Worm (Caenorhabditis elegans) whole organism, L4 larva: ENCODE measurements around the gene C03C10.2.

Source experiments
- F10B5.3 ChIP-seq: sonication (generic microtip); optimal IDR thresholded peaks from 2 replicates; lab custom pipeline; 2016; ENCODE audit warnings: mild to moderate bottlenecking, missing genetic modification characterization, missing compliant biosample characterization
- F26F4.8 ChIP-seq: fragments of 200-800 bp; sonication (Bioruptor generic); conservative IDR thresholded peaks from 2 replicates; pipeline ENCODE4 v1.3.6; 2022; ENCODE audit warnings: missing genetic modification characterization, missing compliant biosample characterization
- F37D6.2 ChIP-seq: sonication (generic microtip); optimal IDR thresholded peaks from 2 replicates; lab custom pipeline; 2016; ENCODE audit warnings: mild to moderate bottlenecking, missing genetic modification characterization, missing compliant biosample characterization
- F44E2.7 ChIP-seq: fragments of 200-800 bp; sonication (Bioruptor generic); IDR thresholded peaks from 2 replicates; pipeline ENCODE4 v2.1.2; 2022; ENCODE audit warnings: missing genetic modification characterization, missing compliant biosample characterization
- R02D3.7 ChIP-seq: fragments of 150-350 bp; sonication (generic microtip); optimal IDR thresholded peaks from 3 replicates; lab custom pipeline; 2014; ENCODE audit warnings: missing biosample characterization, missing genetic modification characterization
- T26A8.4 ChIP-seq: fragments of 200-800 bp; sonication (Bioruptor generic); IDR thresholded peaks from 2 replicates; pipeline ENCODE4 v1.3.6; 2022; ENCODE audit warnings: missing genetic modification characterization, missing compliant biosample characterization
- Y105C5A.15 ChIP-seq: fragments of 200-800 bp; sonication (Bioruptor generic); IDR thresholded peaks from 2 replicates; pipeline ENCODE4 v1.3.6; 2022; ENCODE audit warnings: missing genetic modification characterization, missing compliant biosample characterization
- Y48G9A.11 ChIP-seq: fragments of 200-800 bp; sonication (Bioruptor generic); IDR thresholded peaks from 2 replicates; pipeline ENCODE4 v1.3.6; 2022; ENCODE audit warnings: missing genetic modification reagents, missing genetic modification characterization, missing compliant biosample characterization
- Y5F2A.4 ChIP-seq: fragments of 200-800 bp; sonication (Bioruptor generic); optimal IDR thresholded peaks from 2 replicates; lab custom pipeline; 2018; ENCODE audit warnings: mild to moderate bottlenecking, missing genetic modification characterization, missing compliant biosample characterization
- aly-2 ChIP-seq: sonication (generic microtip); optimal IDR thresholded peaks from 2 replicates; lab custom pipeline; 2018; ENCODE audit warnings: missing biosample characterization, missing genetic modification characterization
- ama-1 ChIP-seq: fragments of 150-350 bp; optimal IDR thresholded peaks from 2 replicates; lab custom pipeline; 2014; ENCODE audit warnings: inconsistent platforms, mixed read lengths
- ceh-32 ChIP-seq: sonication (generic microtip); optimal IDR thresholded peaks from 2 replicates; lab custom pipeline; 2016; ENCODE audit warnings: mild to moderate bottlenecking, missing genetic modification characterization, missing compliant biosample characterization; ENCODE audit not compliant: poor library complexity
- ceh-62 ChIP-seq: sonication (generic microtip); optimal IDR thresholded peaks from 2 replicates; lab custom pipeline; 2017; ENCODE audit warnings: missing biosample characterization, missing genetic modification characterization
- ces-1 ChIP-seq: fragments of 150-350 bp; sonication (generic microtip); optimal IDR thresholded peaks from 4 replicates; lab custom pipeline; 2014; ENCODE audit warnings: missing biosample characterization, missing genetic modification reagents, missing genetic modification characterization
- daf-16 ChIP-seq, 3 experiments: sonication (generic microtip); optimal IDR thresholded peaks; 2 replicates each; lab custom pipeline; 2016 to 2017; ENCODE audit warnings: missing genetic modification characterization in 3 of 3, missing genetic modification reagents in 3 of 3, mild to moderate bottlenecking in 2 of 3, missing compliant biosample characterization in 2 of 3, missing biosample characterization in 1 of 3, moderate library complexity in 1 of 3
- daf-19 ChIP-seq: fragments of 200-800 bp; sonication (Bioruptor generic); conservative IDR thresholded peaks from 2 replicates; pipeline ENCODE4 v1.3.6; 2022; ENCODE audit warnings: missing genetic modification characterization, missing compliant biosample characterization
- egl-27 ChIP-seq: sonication (generic microtip); optimal IDR thresholded peaks from 3 replicates; lab custom pipeline; 2017; ENCODE audit warnings: missing biosample characterization, missing genetic modification reagents, missing genetic modification characterization
- fkh-10 ChIP-seq: fragments of 150-350 bp; optimal IDR thresholded peaks from 2 replicates; lab custom pipeline; 2014; ENCODE audit warnings: missing biosample characterization, missing genetic modification reagents, missing genetic modification characterization
- gei-8 ChIP-seq: fragments of 200-800 bp; sonication (Bioruptor generic); optimal IDR thresholded peaks from 2 replicates; lab custom pipeline; 2018; ENCODE audit warnings: mild to moderate bottlenecking, missing genetic modification characterization, missing compliant biosample characterization
- hif-1 ChIP-seq, 2 experiments: sonication (generic microtip); optimal IDR thresholded peaks; 2 replicates each; lab custom pipeline; 2016 to 2017; ENCODE audit warnings: missing compliant biosample characterization in 2 of 2, missing genetic modification characterization in 2 of 2, missing genetic modification reagents in 2 of 2, missing genotype in 2 of 2, mild to moderate bottlenecking in 1 of 2
- hlh-11 ChIP-seq: fragments of 200-800 bp; sonication (Bioruptor generic); optimal IDR thresholded peaks from 2 replicates; lab custom pipeline; 2018; ENCODE audit warnings: mild to moderate bottlenecking, missing genetic modification characterization, missing compliant biosample characterization
- hmg-1.1 ChIP-seq: fragments of 200-800 bp; sonication (Bioruptor generic); IDR thresholded peaks from 2 replicates; pipeline ENCODE4 v1.3.6; 2022; ENCODE audit warnings: missing genetic modification reagents, missing genetic modification characterization, missing compliant biosample characterization
- jun-1 ChIP-seq: fragments of 150-350 bp; optimal IDR thresholded peaks from 2 replicates; lab custom pipeline; 2014; ENCODE audit warnings: missing biosample characterization, missing genetic modification reagents, missing genetic modification characterization
- lin-1 ChIP-seq: fragments of 200-800 bp; sonication (Bioruptor generic); IDR thresholded peaks from 2 replicates; pipeline ENCODE4 v1.3.6; 2022; ENCODE audit warnings: missing genetic modification reagents, missing genetic modification characterization, missing compliant biosample characterization
- lin-29 ChIP-seq: fragments of 200-800 bp; sonication (Bioruptor generic); IDR thresholded peaks from 2 replicates; pipeline ENCODE4 v1.3.6; 2022; ENCODE audit warnings: missing genetic modification reagents, missing genetic modification characterization, missing compliant biosample characterization
- lin-38 ChIP-seq: fragments of 200-800 bp; sonication (Bioruptor generic); IDR thresholded peaks from 2 replicates; pipeline ENCODE4 v1.3.6; 2022; ENCODE audit warnings: missing genetic modification reagents, missing genetic modification characterization, missing compliant biosample characterization
- lin-39 ChIP-seq: fragments of 150-350 bp; optimal IDR thresholded peaks from 2 replicates; lab custom pipeline; 2014; ENCODE audit warnings: missing biosample characterization, missing genetic modification reagents, missing genetic modification characterization
- lir-3 ChIP-seq: sonication (generic microtip); optimal IDR thresholded peaks from 2 replicates; lab custom pipeline; 2016; ENCODE audit warnings: mild to moderate bottlenecking, missing genetic modification characterization, missing compliant biosample characterization
- lsy-2 ChIP-seq, 2 experiments: fragments of 150-350 bp in 1 of 2; sonication (generic microtip) in 1 of 2; optimal IDR thresholded peaks; 2 replicates each; lab custom pipeline; 2014 to 2017; ENCODE audit warnings: missing biosample characterization in 2 of 2, missing genetic modification characterization in 2 of 2
- madf-9 ChIP-seq: fragments of 200-800 bp; sonication (Bioruptor generic); conservative IDR thresholded peaks from 2 replicates; pipeline ENCODE4 v1.3.6; 2022; ENCODE audit warnings: missing genetic modification reagents, missing genetic modification characterization, missing compliant biosample characterization
- mep-1 ChIP-seq: fragments of 150-350 bp; sonication (generic microtip); optimal IDR thresholded peaks from 3 replicates; lab custom pipeline; 2014; ENCODE audit warnings: missing biosample characterization, missing genetic modification characterization
- mxl-2 ChIP-seq: fragments of 200-800 bp; sonication (Bioruptor generic); conservative IDR thresholded peaks from 2 replicates; pipeline ENCODE4 v1.3.6; 2022; ENCODE audit warnings: missing genetic modification reagents, missing genetic modification characterization, missing compliant biosample characterization
- nhr-10 ChIP-seq: fragments of 150-350 bp; optimal IDR thresholded peaks from 2 replicates; lab custom pipeline; 2014; ENCODE audit warnings: missing biosample characterization, missing genetic modification characterization
- nhr-102 ChIP-seq: sonication (generic microtip); optimal IDR thresholded peaks from 2 replicates; lab custom pipeline; 2016; ENCODE audit warnings: mild to moderate bottlenecking, missing genetic modification characterization, moderate library complexity, missing compliant biosample characterization
- nhr-11 ChIP-seq: fragments of 150-350 bp; optimal IDR thresholded peaks from 2 replicates; lab custom pipeline; 2014; ENCODE audit warnings: missing biosample characterization, missing genetic modification characterization
- nhr-111 ChIP-seq: fragments of 200-800 bp; sonication (Bioruptor generic); optimal IDR thresholded peaks from 2 replicates; lab custom pipeline; 2018; ENCODE audit warnings: mild to moderate bottlenecking, missing genetic modification characterization, missing compliant biosample characterization
- nhr-237 ChIP-seq: sonication (generic microtip); optimal IDR thresholded peaks from 2 replicates; lab custom pipeline; 2017; ENCODE audit warnings: missing biosample characterization, missing genetic modification characterization
- nhr-41 ChIP-seq: fragments of 200-800 bp; sonication (Bioruptor generic); IDR thresholded peaks from 2 replicates; pipeline ENCODE4 v1.3.6; 2022; ENCODE audit warnings: missing genetic modification reagents, missing genetic modification characterization, missing compliant biosample characterization
- nhr-48 ChIP-seq: sonication (generic microtip); optimal IDR thresholded peaks from 2 replicates; lab custom pipeline; 2016; ENCODE audit warnings: mild to moderate bottlenecking, missing genetic modification characterization, missing compliant biosample characterization
- nhr-6 ChIP-seq: fragments of 150-350 bp; optimal IDR thresholded peaks from 2 replicates; lab custom pipeline; 2014; ENCODE audit warnings: missing biosample characterization, missing genetic modification characterization
- nhr-76 ChIP-seq: fragments of 150-350 bp; optimal IDR thresholded peaks from 2 replicates; lab custom pipeline; 2014; ENCODE audit warnings: missing biosample characterization, missing genetic modification characterization
- nhr-77 ChIP-seq: fragments of 150-350 bp; optimal IDR thresholded peaks from 2 replicates; lab custom pipeline; 2014; ENCODE audit warnings: missing biosample characterization, missing genetic modification characterization
- pha-4 ChIP-seq, 2 experiments: fragments of 150-350 bp in 1 of 2; fragments of 200-800 bp in 1 of 2; sonication (Bioruptor generic) in 1 of 2; IDR thresholded peaks in 1 of 2; optimal IDR thresholded peaks in 1 of 2; 2 replicates each; pipeline versions ENCODE4 v1.3.6 to Lab custom; 2014 to 2022; ENCODE audit warnings: missing genetic modification characterization in 2 of 2, missing genetic modification reagents in 2 of 2, missing biosample characterization in 1 of 2, missing compliant biosample characterization in 1 of 2
- saeg-2 ChIP-seq: fragments of 200-800 bp; sonication (Bioruptor generic); IDR thresholded peaks from 2 replicates; pipeline ENCODE4 v1.3.6; 2022; ENCODE audit warnings: missing genetic modification reagents, missing genetic modification characterization, missing compliant biosample characterization
- snpc-4 ChIP-seq: fragments of 150-350 bp; optimal IDR thresholded peaks from 2 replicates; lab custom pipeline; 2014; ENCODE audit warnings: missing biosample characterization, missing genetic modification characterization
- tag-97 ChIP-seq: fragments of 200-800 bp; sonication (Bioruptor generic); IDR thresholded peaks from 2 replicates; pipeline ENCODE4 v1.3.6; 2022; ENCODE audit warnings: missing genetic modification characterization, missing compliant biosample characterization
- unc-62 ChIP-seq, 3 experiments: fragments of 150-350 bp in 1 of 3; sonication (generic microtip); optimal IDR thresholded peaks in 2 of 3; peaks in 1 of 3; 1 replicate in 1 of 3; 2 replicates in 2 of 3; lab custom pipeline; 2014 to 2017; ENCODE audit warnings: missing biosample characterization in 3 of 3, missing genetic modification characterization in 3 of 3, missing genetic modification reagents in 3 of 3, missing genotype in 1 of 3
- zfp-2 ChIP-seq: sonication (generic microtip); optimal IDR thresholded peaks from 2 replicates; lab custom pipeline; 2016; ENCODE audit warnings: mild to moderate bottlenecking, missing genetic modification characterization, missing compliant biosample characterization
- zip-11 ChIP-seq: fragments of 200-800 bp; sonication (Bioruptor generic); IDR thresholded peaks from 2 replicates; pipeline ENCODE4 v1.3.6; 2022; ENCODE audit warnings: missing genetic modification characterization, missing compliant biosample characterization
- zip-2 ChIP-seq: fragments of 150-350 bp; optimal IDR thresholded peaks from 2 replicates; lab custom pipeline; 2014; ENCODE audit warnings: missing biosample characterization, missing genetic modification characterization
- ztf-7 ChIP-seq: fragments of 150-350 bp; optimal IDR thresholded peaks from 2 replicates; lab custom pipeline; 2014; ENCODE audit warnings: missing biosample characterization, missing genetic modification characterization

The C03C10.2 gene

ce11 chrIII:4087565-4087964 lies 3.3 kb upstream of the C03C10.2 start (continued):
- TF ChIP-seq nhr-102 (tag; lab: Kevin White, UChicago) = no peak
- TF ChIP-seq zfp-2 = no peak
- TF ChIP-seq R02D3.7 (tag; lab: Kevin White, UChicago) = no peak
- TF ChIP-seq tag-97 (GFP tag; lab: Robert Waterston, UW) = no peak
- TF ChIP-seq pha-4 (GFP tag; IDR thresholded peaks at IDR 0.05; lab: Robert Waterston, UW) = peak; percentile 39; the same call in 1 of the 2 replicates
- no peak for TF ChIP-seq pha-4 (tag; optimal IDR thresholded peaks at IDR 0.05; lab: Kevin White, UChicago)
- no peak for TF ChIP-seq snpc-4 (tag; lab: Kevin White, UChicago)
- no peak for TF ChIP-seq lin-29
- peak; percentile 46 for TF ChIP-seq F37D6.2 (tag; lab: Kevin White, UChicago)
- no peak for TF ChIP-seq zip-11
- TF ChIP-seq daf-16 (GFP tag; optimal IDR thresholded peaks at IDR 0.05; lab: Kevin White, UChicago) = no peak
- peak; percentile 47 for TF ChIP-seq daf-16 (tag; optimal IDR thresholded peaks at IDR 0.05; lab: Kevin White, UChicago)
- no peak for TF ChIP-seq nhr-76 (tag; lab: Kevin White, UChicago)
- TF ChIP-seq hif-1 (tag; optimal IDR thresholded peaks at IDR 0.05; lab: Kevin White, UChicago) = peak in 1 of 2 experiments; percentile 63
- TF ChIP-seq Y48G9A.11 = no peak
- peak in 1 of 2 experiments; percentile 89 for TF ChIP-seq lsy-2 (tag; optimal IDR thresholded peaks at IDR 0.05; lab: Kevin White, UChicago)
- TF ChIP-seq T26A8.4 (GFP tag; lab: Robert Waterston, UW) = 0 out of 2 replicates have a peak, but pooled peaks have one; percentile 42
- no peak for TF ChIP-seq nhr-41 (GFP tag; lab: Robert Waterston, UW)
- TF ChIP-seq saeg-2 (GFP tag; lab: Robert Waterston, UW) = no peak
- TF ChIP-seq zip-2 (tag; lab: Kevin White, UChicago) = no peak
- TF ChIP-seq nhr-237 (tag; lab: Kevin White, UChicago) = no peak
- TF ChIP-seq ceh-32 (tag; lab: Kevin White, UChicago) = no peak
- no peak for TF ChIP-seq lin-39 (tag; lab: Kevin White, UChicago)
- TF ChIP-seq aly-2 = no peak
- TF ChIP-seq mxl-2 (GFP tag; lab: Robert Waterston, UW) = no peak
- no peak for TF ChIP-seq nhr-10 (tag; lab: Kevin White, UChicago)
- TF ChIP-seq nhr-6 (tag; lab: Kevin White, UChicago) = peak; percentile 76
- TF ChIP-seq egl-27 (tag; lab: Kevin White, UChicago) = no peak
- peak; percentile 31 for TF ChIP-seq lin-38 (GFP tag; lab: Robert Waterston, UW)
- TF ChIP-seq ama-1 (lab: Kevin White, UChicago) = peak; percentile 49
- TF ChIP-seq F10B5.3 (tag; lab: Kevin White, UChicago) = no peak
- peak in 1 of 2 experiments; percentile 40 for TF ChIP-seq unc-62 (GFP tag; optimal IDR thresholded peaks at IDR 0.05 in 1 of 2; lab: Kevin White, UChicago)
- TF ChIP-seq unc-62 (tag; optimal IDR thresholded peaks at IDR 0.05; lab: Kevin White, UChicago) = no peak
- TF ChIP-seq fkh-10 = peak; percentile 13
- no peak for TF ChIP-seq F44E2.7 (GFP tag; lab: Robert Waterston, UW)
- no peak for TF ChIP-seq gei-8 (GFP tag; lab: Kevin White, UChicago)
- peak; percentile 45 for TF ChIP-seq hmg-1.1
- TF ChIP-seq madf-9 (GFP tag; lab: Robert Waterston, UW) = no peak
- no peak for TF ChIP-seq Y5F2A.4 (GFP tag; lab: Kevin White, UChicago)
- TF ChIP-seq ztf-7 (tag; lab: Kevin White, UChicago) = no peak
- peak; percentile 76 for TF ChIP-seq nhr-11 (tag; lab: Kevin White, UChicago)
- TF ChIP-seq hlh-11 (tag; lab: Kevin White, UChicago) = peak; percentile 70
- TF ChIP-seq nhr-48 (tag; lab: Kevin White, UChicago) = no peak
- TF ChIP-seq lin-1 = no peak
- TF ChIP-seq jun-1 (tag; lab: Kevin White, UChicago) = no peak
- TF ChIP-seq ceh-62 (tag; lab: Kevin White, UChicago) = no peak
- no peak for TF ChIP-seq nhr-111 (GFP tag; lab: Kevin White, UChicago)
- TF ChIP-seq daf-19 = no peak
- no peak for TF ChIP-seq F26F4.8
- TF ChIP-seq nhr-77 (tag; lab: Kevin White, UChicago) = peak; percentile 75
- no peak for TF ChIP-seq lir-3
- TF ChIP-seq Y105C5A.15 = no peak
- TF ChIP-seq ces-1 (GFP tag; lab: Kevin White, UChicago) = no peak
- TF ChIP-seq mep-1 (tag; lab: Kevin White, UChicago) = peak; percentile 70
